Worm (Caenorhabditis elegans): ENCODE data around the gene clec-138.

ce11 chrII:4640748-4641147, 21.1 kb upstream of the clec-138 start:
- TF ChIP-seq sox-2 (GFP tag; IDR thresholded peaks at IDR 0.05) (no peak), lin-11 (tag; optimal IDR thresholded peaks at IDR 0.05) (no peak), dmd-4 (tag; optimal IDR thresholded peaks at IDR 0.05; ENCODE audit: borderline replicate concordance) (no peak), zip-5 (tag; optimal IDR thresholded peaks at IDR 0.05) (no peak), pha-4 (tag; optimal IDR thresholded peaks at IDR 0.05) (no peak), ztf-16 (tag; optimal IDR thresholded peaks at IDR 0.05) (no peak), pax-1 (tag; optimal IDR thresholded peaks at IDR 0.05) (no peak), pqm-1 (tag; optimal IDR thresholded peaks at IDR 0.05) (no peak), fkh-10 (GFP tag; optimal IDR thresholded peaks at IDR 0.05) (no peak), dve-1 (tag; optimal IDR thresholded peaks at IDR 0.05) (no peak), fax-1 (tag; optimal IDR thresholded peaks at IDR 0.05) (no peak), ceh-9 (tag; optimal IDR thresholded peaks at IDR 0.05) (no peak)
